Worm (Caenorhabditis elegans) whole organism, young adult: ENCODE results near the gene C31B8.16.

Experiments
- Y67H2A.10 ChIP-seq: fragments of 200-800 bp; sonication (Bioruptor generic); conservative IDR thresholded peaks from 2 replicates; pipeline ENCODE4 v1.3.6; 2022; ENCODE audit warnings: missing genetic modification reagents, missing genetic modification characterization, missing compliant biosample characterization
- dpl-1 ChIP-seq: fragments of 150-350 bp; optimal IDR thresholded peaks from 2 replicates; lab custom pipeline; 2014; ENCODE audit warnings: missing biosample characterization, missing genetic modification reagents, missing genetic modification characterization
- efl-1 ChIP-seq: fragments of 150-350 bp; optimal IDR thresholded peaks from 2 replicates; lab custom pipeline; 2014; ENCODE audit warnings: missing biosample characterization, missing genetic modification reagents, missing genetic modification characterization
- nfya-1 ChIP-seq: sonication (generic microtip); optimal IDR thresholded peaks from 2 replicates; lab custom pipeline; 2017; ENCODE audit warnings: antibody characterized with exemption, missing compliant biosample characterization, missing genetic modification characterization, borderline replicate concordance; ENCODE audit not compliant: insufficient read depth
- pbrm-1 ChIP-seq: fragments of 200-800 bp; sonication (Bioruptor generic); IDR thresholded peaks from 2 replicates; pipeline ENCODE4 v1.3.6; 2022; ENCODE audit warnings: missing genetic modification reagents, missing genetic modification characterization, missing compliant biosample characterization
- snpc-1.1 ChIP-seq: sonication (generic microtip); optimal IDR thresholded peaks from 2 replicates; lab custom pipeline; 2017; ENCODE audit warnings: missing genetic modification characterization, mild to moderate bottlenecking, missing compliant biosample characterization, antibody characterized with exemption, moderate library complexity, missing genotype, missing genetic modification reagents; ENCODE audit not compliant: insufficient read depth

DNA sequence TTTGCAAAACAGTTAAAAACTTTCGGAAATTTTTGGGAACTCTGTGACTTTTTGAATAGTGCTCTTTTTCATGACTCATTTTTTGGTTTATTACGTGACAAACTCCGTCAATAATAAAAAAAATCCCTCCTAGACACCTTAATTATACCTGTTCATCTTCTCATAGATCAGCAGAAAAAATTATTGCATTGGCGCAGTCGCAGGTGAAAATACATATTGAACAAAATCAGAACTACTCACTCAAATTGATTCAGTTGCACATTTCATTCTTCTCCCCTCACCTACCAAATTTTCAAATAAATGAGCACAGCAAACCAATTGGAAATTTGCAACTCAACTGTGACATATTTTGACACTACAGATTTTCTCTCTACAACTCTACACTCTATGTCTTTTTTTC lies 36.9 kb upstream of the C31B8.16 start, which contains the start of gene srh-127:
- TF ChIP-seq Y67H2A.10 (GFP tag; lab: Robert Waterston, UW) = no peak
- no peak for TF ChIP-seq snpc-1.1 (tag; lab: Kevin White, UChicago)
- no peak for TF ChIP-seq pbrm-1 (GFP tag; lab: Robert Waterston, UW)
- no peak for TF ChIP-seq efl-1 (GFP tag; lab: Kevin White, UChicago)
- TF ChIP-seq dpl-1 = no peak
- no peak for TF ChIP-seq nfya-1 (tag; lab: Kevin White, UChicago)
